Fruit fly (Drosophila melanogaster) whole organism, embryonic: Measurements from ENCODE around the gene orb.

Experiments
- Abd-B ChIP-seq: fragments of 200-800 bp; sonication (Bioruptor generic); optimal IDR thresholded peaks from 2 replicates; lab custom pipeline; 2018; ENCODE audit warnings: missing biosample characterization, mild to moderate bottlenecking, missing genetic modification characterization, moderate library complexity
- CG11398 ChIP-seq: fragments of 200-800 bp; sonication (Bioruptor generic); optimal IDR thresholded peaks from 2 replicates; lab custom pipeline; 2016; ENCODE audit warnings: missing biosample characterization, missing genetic modification characterization
- CG13775 ChIP-seq: fragments of 200-800 bp; sonication (Bioruptor generic); optimal IDR thresholded peaks from 3 replicates; lab custom pipeline; 2017; ENCODE audit warnings: missing biosample characterization, mild to moderate bottlenecking, missing genetic modification characterization
- CG14014 ChIP-seq: fragments of 200-800 bp; sonication (Bioruptor generic); IDR thresholded peaks from 2 replicates; pipeline ENCODE4 v1.3.6; 2022; ENCODE audit warnings: missing biosample characterization, missing genetic modification characterization
- CG17328 ChIP-seq: fragments of 200-800 bp; sonication (Bioruptor generic); IDR thresholded peaks from 2 replicates; pipeline ENCODE4 v1.3.6; 2022; ENCODE audit warnings: missing biosample characterization, missing genetic modification characterization
- CG1832 ChIP-seq: fragments of 200-800 bp; sonication (Bioruptor generic); optimal IDR thresholded peaks from 2 replicates; lab custom pipeline; 2017; ENCODE audit warnings: missing biosample characterization, mild to moderate bottlenecking, missing genetic modification characterization, inconsistent platforms
- CG31365 ChIP-seq: fragments of 200-800 bp; sonication (Bioruptor generic); optimal IDR thresholded peaks from 2 replicates; lab custom pipeline; 2018; ENCODE audit warnings: missing biosample characterization, mild to moderate bottlenecking, missing genetic modification characterization
- CG31388 ChIP-seq: fragments of 200-800 bp; sonication (Bioruptor generic); optimal IDR thresholded peaks from 2 replicates; lab custom pipeline; 2016; ENCODE audit warnings: missing biosample characterization, missing genetic modification characterization
- CG34422 ChIP-seq: fragments of 200-800 bp; sonication (Bioruptor generic); IDR thresholded peaks from 3 replicates; pipeline ENCODE4 v1.3.6; 2022; ENCODE audit warnings: missing biosample characterization, missing genetic modification characterization
- CG3847 ChIP-seq: fragments of 200-800 bp; sonication (Bioruptor generic); IDR thresholded peaks from 2 replicates; pipeline ENCODE4 v1.3.6; 2022; ENCODE audit warnings: missing biosample characterization, missing genetic modification characterization
- CG42726 ChIP-seq: fragments of 200-800 bp; sonication (Bioruptor generic); IDR thresholded peaks from 2 replicates; pipeline ENCODE4 v1.3.6; 2022; ENCODE audit warnings: missing biosample characterization, missing genetic modification characterization; ENCODE audit not compliant: partially characterized antibody
- CG4404 ChIP-seq: fragments of 200-800 bp; sonication (Bioruptor generic); IDR thresholded peaks from 2 replicates; pipeline ENCODE4 v1.3.6; 2022; ENCODE audit warnings: missing biosample characterization, missing genetic modification characterization
- CG4820 ChIP-seq: fragments of 200-800 bp; sonication (Bioruptor generic); optimal IDR thresholded peaks from 3 replicates; lab custom pipeline; 2016; ENCODE audit warnings: missing biosample characterization, missing genetic modification characterization
- CG6689 ChIP-seq: fragments of 200-800 bp; sonication (Bioruptor generic); IDR thresholded peaks from 2 replicates; pipeline ENCODE4 v1.3.6; 2022; ENCODE audit warnings: missing biosample characterization, missing genetic modification characterization
- CG8281 ChIP-seq: fragments of 200-800 bp; sonication (Bioruptor generic); optimal IDR thresholded peaks from 2 replicates; lab custom pipeline; 2018; ENCODE audit warnings: missing biosample characterization, mild to moderate bottlenecking, missing genetic modification characterization, moderate library complexity
- Chrac-16 ChIP-seq: fragments of 200-800 bp; sonication (Bioruptor generic); optimal IDR thresholded peaks from 3 replicates; lab custom pipeline; 2016; ENCODE audit warnings: missing biosample characterization, missing genetic modification characterization
- Gsc ChIP-seq: fragments of 200-800 bp; sonication (Bioruptor generic); IDR thresholded peaks from 2 replicates; pipeline ENCODE4 v1.3.6; 2022; ENCODE audit warnings: missing biosample characterization, missing genetic modification characterization
- HHEX ChIP-seq: fragments of 200-800 bp; sonication (Bioruptor generic); optimal IDR thresholded peaks from 3 replicates; lab custom pipeline; 2017; ENCODE audit warnings: missing biosample characterization, mild to moderate bottlenecking, missing genetic modification characterization, missing genetic modification reagents
- HLH3B ChIP-seq: fragments of 200-800 bp; sonication (Bioruptor generic); IDR thresholded peaks from 2 replicates; pipeline ENCODE4 v1.3.6; 2022; ENCODE audit warnings: missing biosample characterization, missing genetic modification characterization
- Hmr ChIP-seq: fragments of 200-800 bp; sonication (Bioruptor generic); optimal IDR thresholded peaks from 3 replicates; lab custom pipeline; 2017; ENCODE audit warnings: mild to moderate bottlenecking, missing biosample characterization, missing genetic modification reagents, missing genetic modification characterization
- Hr3 ChIP-seq: fragments of 200-800 bp; sonication (Bioruptor generic); optimal IDR thresholded peaks from 3 replicates; lab custom pipeline; 2016; ENCODE audit warnings: missing biosample characterization, missing genetic modification characterization
- Hr39 ChIP-seq: fragments of >200 bp; optimal IDR thresholded peaks from 2 replicates; lab custom pipeline; 2017
- Lim3 ChIP-seq: fragments of 200-800 bp; sonication (Bioruptor generic); IDR thresholded peaks from 2 replicates; pipeline ENCODE4 v1.3.6; 2022; ENCODE audit warnings: missing biosample characterization, missing genetic modification characterization
- MBD-R2 ChIP-seq: fragments of 200-800 bp; sonication (Bioruptor generic); IDR thresholded peaks from 2 replicates; pipeline ENCODE4 v1.3.6; 2022; ENCODE audit warnings: missing biosample characterization, missing genetic modification characterization
- Max ChIP-seq: fragments of 200-800 bp; sonication (Bioruptor generic); optimal IDR thresholded peaks from 2 replicates; lab custom pipeline; 2016; ENCODE audit warnings: missing biosample characterization, mild to moderate bottlenecking, missing genetic modification characterization
- Myb ChIP-seq: fragments of 200-800 bp; sonication (Bioruptor generic); optimal IDR thresholded peaks from 2 replicates; lab custom pipeline; 2016; ENCODE audit warnings: missing biosample characterization, missing genetic modification characterization
- Neu2 ChIP-seq: fragments of 200-800 bp; sonication (Bioruptor generic); optimal IDR thresholded peaks from 3 replicates; lab custom pipeline; 2016; ENCODE audit warnings: missing biosample characterization, missing genetic modification characterization, borderline replicate concordance
- Nf-YA ChIP-seq: fragments of 200-800 bp; sonication (Bioruptor generic); IDR thresholded peaks from 2 replicates; pipeline ENCODE4 v1.3.6; 2022; ENCODE audit warnings: missing biosample characterization, missing genetic modification characterization
- Poxn ChIP-seq: fragments of 200-800 bp; sonication (Bioruptor generic); IDR thresholded peaks from 2 replicates; pipeline ENCODE4 v1.3.6; 2022; ENCODE audit warnings: missing biosample characterization, missing genetic modification characterization
- Side ChIP-seq: fragments of 200-800 bp; sonication (Bioruptor generic); optimal IDR thresholded peaks from 2 replicates; lab custom pipeline; 2016; ENCODE audit warnings: missing biosample characterization, missing genetic modification characterization
- btn ChIP-seq: fragments of 200-800 bp; sonication (Bioruptor generic); optimal IDR thresholded peaks from 2 replicates; lab custom pipeline; 2016; ENCODE audit warnings: missing biosample characterization, missing genetic modification characterization
- chif ChIP-seq, 2 experiments: fragments of 200-800 bp; sonication (Bioruptor generic); optimal IDR thresholded peaks; 3 replicates each; lab custom pipeline; 2016; ENCODE audit warnings: missing biosample characterization in 2 of 2, missing genetic modification characterization in 2 of 2
- crc ChIP-seq: fragments of 200-800 bp; sonication (Bioruptor generic); optimal IDR thresholded peaks from 2 replicates; lab custom pipeline; 2016; ENCODE audit warnings: missing biosample characterization, missing genetic modification characterization
- gcm ChIP-seq: fragments of 200-800 bp; sonication (Bioruptor generic); optimal IDR thresholded peaks from 2 replicates; lab custom pipeline; 2019; ENCODE audit warnings: missing biosample characterization, mild to moderate bottlenecking, missing genetic modification characterization, moderate library complexity
- hth ChIP-seq: fragments of >200 bp; optimal IDR thresholded peaks from 2 replicates; lab custom pipeline; 2017; ENCODE audit warnings: inconsistent platforms
- jumu ChIP-seq: fragments of 200-800 bp; sonication (Bioruptor generic); optimal IDR thresholded peaks from 3 replicates; lab custom pipeline; 2016; ENCODE audit warnings: missing biosample characterization, missing genetic modification characterization
- ken ChIP-seq: fragments of 200-800 bp; sonication (Bioruptor generic); IDR thresholded peaks from 3 replicates; pipeline ENCODE4 v1.3.6; 2022; ENCODE audit warnings: missing biosample characterization, missing genetic modification characterization
- maf-S ChIP-seq: fragments of 200-800 bp; sonication (Bioruptor generic); optimal IDR thresholded peaks from 2 replicates; lab custom pipeline; 2016; ENCODE audit warnings: missing biosample characterization, missing genetic modification characterization
- mam ChIP-seq: fragments of 200-800 bp; sonication (Bioruptor generic); optimal IDR thresholded peaks from 3 replicates; lab custom pipeline; 2016; ENCODE audit warnings: missing biosample characterization, missing genetic modification characterization
- odd ChIP-seq: fragments of 200-800 bp; sonication (Bioruptor generic); optimal IDR thresholded peaks from 2 replicates; lab custom pipeline; 2017; ENCODE audit warnings: missing biosample characterization, mild to moderate bottlenecking, missing genetic modification characterization
- onecut ChIP-seq: fragments of 200-800 bp; sonication (Bioruptor generic); IDR thresholded peaks from 2 replicates; pipeline ENCODE4 v1.3.6; 2022; ENCODE audit warnings: missing biosample characterization, missing genetic modification characterization
- pros ChIP-seq: fragments of 200-800 bp; sonication (Bioruptor generic); optimal IDR thresholded peaks from 3 replicates; lab custom pipeline; 2019; ENCODE audit warnings: missing biosample characterization, mild to moderate bottlenecking, missing genetic modification characterization, moderate library complexity
- psq ChIP-seq: fragments of 200-800 bp; sonication (Bioruptor generic); optimal IDR thresholded peaks from 2 replicates; lab custom pipeline; 2017; ENCODE audit warnings: missing biosample characterization, missing genetic modification characterization
- row ChIP-seq: fragments of 200-800 bp; sonication (Bioruptor generic); IDR thresholded peaks from 3 replicates; pipeline ENCODE4 v1.3.6; 2022; ENCODE audit warnings: missing biosample characterization, missing genetic modification characterization
- so ChIP-seq: fragments of 200-800 bp; sonication (Bioruptor generic); IDR thresholded peaks from 3 replicates; pipeline ENCODE4 v1.3.6; 2022; ENCODE audit warnings: missing biosample characterization, missing genetic modification characterization
- ssp ChIP-seq: fragments of 200-800 bp; sonication (Bioruptor generic); IDR thresholded peaks from 2 replicates; pipeline ENCODE4 v1.3.6; 2022; ENCODE audit warnings: missing biosample characterization, missing genetic modification characterization
- tin ChIP-seq: fragments of 200-800 bp; sonication (Bioruptor generic); optimal IDR thresholded peaks from 3 replicates; lab custom pipeline; 2016; ENCODE audit warnings: missing biosample characterization, missing genetic modification characterization
- trh ChIP-seq: fragments of 200-800 bp; sonication (Bioruptor generic); optimal IDR thresholded peaks from 2 replicates; lab custom pipeline; 2016; ENCODE audit warnings: missing biosample characterization, missing genetic modification characterization
- twi ChIP-seq: fragments of 200-800 bp; optimal IDR thresholded peaks from 2 replicates; lab custom pipeline; 2019; ENCODE audit warnings: missing biosample characterization, mild to moderate bottlenecking, missing genetic modification characterization, moderate library complexity
- unpg ChIP-seq: fragments of 200-800 bp; sonication (Bioruptor generic); optimal IDR thresholded peaks from 3 replicates; lab custom pipeline; 2018; ENCODE audit warnings: missing biosample characterization, mild to moderate bottlenecking, missing genetic modification characterization, moderate library complexity
- vnd ChIP-seq: fragments of 200-800 bp; sonication (Bioruptor generic); IDR thresholded peaks from 3 replicates; pipeline ENCODE4 v1.3.6; 2022; ENCODE audit warnings: missing biosample characterization, missing genetic modification characterization; ENCODE audit not compliant: partially characterized antibody

The orb gene

DNA sequence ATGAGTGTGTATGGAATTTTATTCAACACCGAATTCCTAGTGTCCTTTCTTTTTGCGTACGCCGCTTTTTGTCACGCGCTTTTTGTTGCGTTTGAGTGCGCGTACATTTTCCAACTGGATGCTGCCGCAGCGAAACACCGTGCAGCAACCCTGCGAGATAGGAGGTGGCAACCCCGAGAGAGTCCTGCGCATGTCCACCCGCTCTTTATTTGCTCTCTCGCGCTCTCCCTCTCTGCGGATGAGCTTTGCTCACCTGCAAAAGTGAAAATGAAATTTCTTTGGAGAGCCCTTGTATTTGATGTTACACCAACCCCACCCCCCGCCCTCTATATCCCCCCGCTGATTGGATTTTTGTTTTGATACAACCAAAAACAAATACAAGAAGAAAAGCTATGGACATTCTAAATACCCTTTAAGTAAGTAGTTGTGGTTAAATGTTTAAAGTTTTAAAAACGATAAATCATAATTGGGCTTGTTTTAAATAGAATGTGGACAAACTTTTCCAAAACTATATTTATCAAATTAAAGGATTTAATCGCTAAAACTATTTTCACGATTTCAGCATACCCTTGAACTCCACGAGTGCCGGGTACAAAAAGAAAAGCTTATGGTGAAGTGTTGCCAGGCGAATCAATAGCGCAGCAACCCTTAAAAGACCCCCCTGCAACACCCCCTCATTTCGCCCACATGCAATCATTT lies 40.6 kb downstream of the orb start (continued):
- peak; percentile 67 for TF ChIP-seq CG6689 (GFP tag; lab: Robert Waterston, UW)
- TF ChIP-seq HLH3B (GFP tag; lab: Robert Waterston, UW): peak; percentile 79
- no peak for TF ChIP-seq Neu2
- TF ChIP-seq CG31388: no peak
- peak; percentile 50 for TF ChIP-seq Abd-B (GFP tag; lab: Kevin White, UChicago)
- peak; percentile 30; the same call in 1 of the 2 replicates for TF ChIP-seq CG4404
- peak; percentile 52; the same call in 2 of the 3 replicates for TF ChIP-seq ken (GFP tag; lab: Robert Waterston, UW)
- peak; percentile 30 for TF ChIP-seq CG11398 (GFP tag; lab: Kevin White, UChicago)
- peak; percentile 64 for TF ChIP-seq Side
- peak; percentile 20 for TF ChIP-seq Myb (GFP tag; lab: Kevin White, UChicago)
- peak; percentile 8 for TF ChIP-seq trh (GFP tag; lab: Kevin White, UChicago)
- TF ChIP-seq unpg: peak; percentile 71
- TF ChIP-seq so: peak; percentile 72; the same call in 2 of the 3 replicates
- peak; percentile 72 for TF ChIP-seq CG34422 (GFP tag; lab: Robert Waterston, UW)
- peak; percentile 32 for TF ChIP-seq CG4820 (GFP tag; lab: Kevin White, UChicago)
- TF ChIP-seq Hr3 (GFP tag; lab: Kevin White, UChicago): peak; percentile 18
- TF ChIP-seq twi (tag; lab: Kevin White, UChicago): no peak
- no peak for TF ChIP-seq CG31365
- no peak for TF ChIP-seq jumu
- TF ChIP-seq CG13775 (GFP tag; lab: Kevin White, UChicago): peak; percentile 22
- peak; percentile 3 for TF ChIP-seq Chrac-16 (GFP tag; lab: Kevin White, UChicago)
- TF ChIP-seq chif (GFP tag; optimal IDR thresholded peaks at IDR 0.05; lab: Kevin White, UChicago): peak; percentile 2 to 27
- TF ChIP-seq mam (GFP tag; lab: Kevin White, UChicago): peak; percentile 62
- no peak for TF ChIP-seq hth
- peak; percentile 55 for TF ChIP-seq tin (GFP tag; lab: Kevin White, UChicago)
- TF ChIP-seq onecut: peak; percentile 66
- TF ChIP-seq Lim3 (GFP tag; lab: Robert Waterston, UW): no peak
- no peak for TF ChIP-seq CG42726 (GFP tag; lab: Robert Waterston, UW)
- no peak for TF ChIP-seq Max
- no peak for TF ChIP-seq pros (GFP tag; lab: Kevin White, UChicago)
- no peak for TF ChIP-seq Nf-YA
- TF ChIP-seq ssp: peak; percentile 49
- peak; percentile 64; the same call in 1 of the 2 replicates for TF ChIP-seq CG17328 (GFP tag; lab: Robert Waterston, UW)
- TF ChIP-seq CG1832 (GFP tag; lab: Kevin White, UChicago): no peak
- TF ChIP-seq crc: peak; percentile 24
- TF ChIP-seq row (GFP tag; lab: Robert Waterston, UW): peak; percentile 85
- peak; percentile 20; the same call in 1 of the 2 replicates for TF ChIP-seq MBD-R2 (GFP tag; lab: Robert Waterston, UW)
- no peak for TF ChIP-seq gcm (GFP tag; lab: Kevin White, UChicago)
- no peak for TF ChIP-seq vnd (GFP tag; lab: Robert Waterston, UW)
- TF ChIP-seq Hmr (GFP tag; lab: Kevin White, UChicago): peak; percentile 81
- no peak for TF ChIP-seq Hr39 (lab: Kevin White, UChicago)
- TF ChIP-seq btn: no peak
- TF ChIP-seq Poxn (GFP tag; lab: Robert Waterston, UW): no peak
- TF ChIP-seq HHEX (GFP tag; lab: Kevin White, UChicago): peak; percentile 43
- TF ChIP-seq CG8281 (tag; lab: Kevin White, UChicago): no peak
- TF ChIP-seq maf-S (GFP tag; lab: Kevin White, UChicago): peak; percentile 25
- TF ChIP-seq psq: no peak
- peak; percentile 60; the same call in 1 of the 2 replicates for TF ChIP-seq CG14014 (GFP tag; lab: Robert Waterston, UW)
- TF ChIP-seq odd (GFP tag; lab: Kevin White, UChicago): no peak
- 0 out of 2 replicates have a peak, but pooled peaks have one; percentile 19 for TF ChIP-seq Gsc (GFP tag; lab: Robert Waterston, UW)
- TF ChIP-seq CG3847 (GFP tag; lab: Robert Waterston, UW): peak; percentile 46; the same call in 1 of the 2 replicates
